Worm (Caenorhabditis elegans) whole organism, late embryonic: ENCODE measurements around the gene C50D2.1.

Experiments used
- Y22D7AL.16 ChIP-seq: sonication (generic microtip); optimal IDR thresholded peaks from 2 replicates; lab custom pipeline; 2016; ENCODE audit warnings: missing genetic modification characterization, missing compliant biosample characterization
- ama-1 ChIP-seq: fragments of 150-350 bp; optimal IDR thresholded peaks from 2 replicates; lab custom pipeline; 2014
- ceh-6 ChIP-seq: fragments of 200-800 bp; sonication (Bioruptor generic); optimal IDR thresholded peaks from 2 replicates; lab custom pipeline; 2018; ENCODE audit warnings: mild to moderate bottlenecking, missing genetic modification characterization, missing compliant biosample characterization
- ceh-9 ChIP-seq: sonication (generic microtip); optimal IDR thresholded peaks from 2 replicates; lab custom pipeline; 2016; ENCODE audit warnings: mild to moderate bottlenecking, missing genetic modification characterization, inconsistent platforms, missing compliant biosample characterization
- dmd-4 ChIP-seq: sonication (generic microtip); optimal IDR thresholded peaks from 2 replicates; lab custom pipeline; 2016; ENCODE audit warnings: borderline replicate concordance, missing genetic modification characterization, missing compliant biosample characterization
- eyg-1 ChIP-seq: sonication (generic microtip); optimal IDR thresholded peaks from 2 replicates; lab custom pipeline; 2016; ENCODE audit warnings: missing genotype, missing genetic modification characterization, missing compliant biosample characterization
- gmeb-2 ChIP-seq: sonication (generic microtip); optimal IDR thresholded peaks from 2 replicates; lab custom pipeline; 2016; ENCODE audit warnings: missing genetic modification characterization, inconsistent platforms, missing compliant biosample characterization
- hlh-30 ChIP-seq: sonication (generic microtip); optimal IDR thresholded peaks from 2 replicates; lab custom pipeline; 2017; ENCODE audit warnings: antibody characterized with exemption, missing genetic modification characterization, missing compliant biosample characterization; ENCODE audit not compliant: insufficient read depth
- pha-4 ChIP-seq: fragments of 150-350 bp; optimal IDR thresholded peaks from 2 replicates; lab custom pipeline; 2018; ENCODE audit warnings: missing biosample characterization, missing genetic modification reagents, missing genetic modification characterization
- pqm-1 ChIP-seq: sonication (generic microtip); optimal IDR thresholded peaks from 2 replicates; lab custom pipeline; 2016; ENCODE audit warnings: missing genetic modification characterization, missing compliant biosample characterization
- sdc-2 ChIP-seq: sonication (generic microtip); optimal IDR thresholded peaks from 2 replicates; lab custom pipeline; 2016; ENCODE audit warnings: missing genotype, missing genetic modification characterization, missing compliant biosample characterization

DNA sequence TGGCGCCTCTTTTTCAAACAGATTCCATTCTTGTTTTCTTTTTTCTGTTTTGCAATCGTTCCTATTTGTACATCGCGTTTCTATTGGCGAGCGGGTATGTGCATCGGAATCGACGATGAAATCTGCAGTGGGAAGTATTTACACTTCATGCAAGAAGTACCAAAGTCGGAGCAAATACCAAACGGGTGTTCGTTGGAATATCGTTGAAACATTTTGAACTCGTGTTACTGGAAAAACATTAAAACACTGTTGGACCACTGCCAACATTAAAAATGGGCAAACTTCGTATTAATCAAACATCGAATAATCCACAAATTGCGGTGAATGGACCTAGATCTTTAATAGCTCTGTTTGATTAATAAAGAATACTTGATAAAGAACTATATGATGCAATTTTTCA, 32.2 kb upstream of the C50D2.1 start, which contains the start of gene C23H3.9:
- no peak for TF ChIP-seq eyg-1 (tag; lab: Kevin White, UChicago)
- TF ChIP-seq pqm-1 (tag; lab: Kevin White, UChicago): no peak
- TF ChIP-seq hlh-30: no peak
- TF ChIP-seq Y22D7AL.16 (tag; lab: Kevin White, UChicago): no peak
- TF ChIP-seq ceh-6 (GFP tag; lab: Kevin White, UChicago): no peak
- no peak for TF ChIP-seq dmd-4 (tag; lab: Kevin White, UChicago)
- TF ChIP-seq gmeb-2 (tag; lab: Kevin White, UChicago): no peak
- TF ChIP-seq ama-1: no peak
- no peak for TF ChIP-seq pha-4
- TF ChIP-seq sdc-2 (tag; lab: Kevin White, UChicago): no peak
- no peak for TF ChIP-seq ceh-9 (tag; lab: Kevin White, UChicago)
